Fruit fly (Drosophila melanogaster) Kc167 (cell line): ENCODE results near the gene CG13068.

Experiments
- h ChIP-seq: fragments of >200 bp; optimal IDR thresholded peaks from 3 replicates; lab custom pipeline; 2018; ENCODE audit warnings: missing external identifiers
- psq ChIP-seq: fragments of >200 bp; optimal IDR thresholded peaks from 2 replicates; lab custom pipeline; 2017; ENCODE audit warnings: missing external identifiers

- TF ChIP-seq psq (no peak), h (lab: Kevin White, UChicago) (no peak)
Measured at dm6 chr3L:16268106-16268733, 972 bp upstream of the CG13068 start, which contains the start of gene CG4950.
